Worm (Caenorhabditis elegans) whole organism, midembryonic: Measurements from ENCODE around the gene isp-1.

Experiments used
- T22C8.4 ChIP-seq: fragments of 200-800 bp; sonication (Bioruptor generic); IDR thresholded peaks from 2 replicates; pipeline ENCODE4 v1.3.6; 2022; ENCODE audit warnings: missing genetic modification characterization, missing compliant biosample characterization
- cog-1 ChIP-seq: sonication (generic microtip); optimal IDR thresholded peaks from 2 replicates; lab custom pipeline; 2016; ENCODE audit warnings: missing genetic modification characterization, missing compliant biosample characterization
- flt-1 ChIP-seq: fragments of 200-800 bp; sonication (Bioruptor generic); IDR thresholded peaks from 2 replicates; pipeline ENCODE4 v1.3.6; 2022; ENCODE audit warnings: missing genetic modification characterization, missing compliant biosample characterization
- klf-2 ChIP-seq: fragments of 200-800 bp; sonication (Bioruptor generic); conservative IDR thresholded peaks from 2 replicates; pipeline ENCODE4 v1.3.6; 2022; ENCODE audit warnings: missing genetic modification reagents, missing genetic modification characterization, missing compliant biosample characterization
- med-1 ChIP-seq: sonication (generic microtip); optimal IDR thresholded peaks from 2 replicates; lab custom pipeline; 2017; ENCODE audit warnings: missing genetic modification characterization, mild to moderate bottlenecking, missing compliant biosample characterization, antibody characterized with exemption, missing genetic modification reagents; ENCODE audit not compliant: insufficient read depth
- ref-1 ChIP-seq: fragments of 200-800 bp; sonication (Bioruptor generic); conservative IDR thresholded peaks from 2 replicates; pipeline ENCODE4 v1.3.6; 2022; ENCODE audit warnings: missing genetic modification reagents, missing genetic modification characterization, missing compliant biosample characterization
- tab-1 ChIP-seq: fragments of 200-800 bp; sonication (Bioruptor generic); IDR thresholded peaks from 2 replicates; pipeline ENCODE4 v1.3.6; 2022; ENCODE audit warnings: missing genetic modification characterization, missing compliant biosample characterization
- ztf-23 ChIP-seq: fragments of 200-800 bp; sonication (Bioruptor generic); IDR thresholded peaks from 2 replicates; pipeline ENCODE4 v1.3.6; 2022; ENCODE audit warnings: missing genetic modification reagents, missing genetic modification characterization, missing compliant biosample characterization
- ztf-29 ChIP-seq: fragments of 200-800 bp; sonication (Bioruptor generic); IDR thresholded peaks from 2 replicates; pipeline ENCODE4 v1.3.6; 2022; ENCODE audit warnings: missing genetic modification reagents, missing genetic modification characterization, missing compliant biosample characterization

The isp-1 gene

ce11 chrIV:8136005-8136512 is at the start of gene isp-1, which contains the start of gene islo-1:
Gene isp-1, minus strand, starts transcription at chrIV:8136055.
Gene islo-1, plus strand, starts transcription at chrIV:8136389.
- TF ChIP-seq med-1 (GFP tag; lab: Kevin White, UChicago) (no peak), tab-1 (0 out of 2 replicates have a peak, but pooled peaks have one; percentile 16), ref-1 (no peak), ztf-23 (0 out of 2 replicates have a peak, but pooled peaks have one; percentile 31), T22C8.4 (no peak), cog-1 (tag; lab: Kevin White, UChicago) (no peak), flt-1 (no peak), klf-2 (GFP tag; lab: Robert Waterston, UW) (no peak), ztf-29 (no peak)

DNA sequence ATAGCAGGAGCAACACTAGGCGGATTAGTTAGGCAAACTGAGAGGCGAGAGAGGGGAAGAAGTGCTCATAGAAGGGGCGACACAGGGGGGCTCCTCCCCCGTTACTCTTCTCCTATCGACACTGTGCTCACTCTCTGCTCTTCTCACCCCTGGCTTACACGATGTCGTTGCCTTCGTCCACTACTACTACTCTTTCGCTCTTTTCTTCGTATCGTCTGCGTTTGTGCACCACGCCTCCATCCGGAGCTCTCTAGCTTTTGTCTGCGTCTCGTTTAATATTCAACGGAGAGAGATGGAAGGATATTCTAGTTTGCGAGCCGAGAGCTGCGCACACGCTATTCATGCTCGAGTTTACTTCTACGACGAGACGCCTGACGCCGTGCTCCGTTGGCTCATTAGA is 47.5 kb upstream of the isp-1 start:
- TF ChIP-seq ztf-23, result no peak
- no peak for TF ChIP-seq med-1 (GFP tag; lab: Kevin White, UChicago)
- peak; percentile 6 for TF ChIP-seq cog-1 (tag; lab: Kevin White, UChicago)
- TF ChIP-seq flt-1, result peak; percentile 75; the same call in 1 of the 2 replicates
- TF ChIP-seq klf-2 (GFP tag; lab: Robert Waterston, UW), result no peak
- TF ChIP-seq tab-1, result 0 out of 2 replicates have a peak, but pooled peaks have one; percentile 44
- no peak for TF ChIP-seq T22C8.4
- TF ChIP-seq ref-1, result no peak

DNA sequence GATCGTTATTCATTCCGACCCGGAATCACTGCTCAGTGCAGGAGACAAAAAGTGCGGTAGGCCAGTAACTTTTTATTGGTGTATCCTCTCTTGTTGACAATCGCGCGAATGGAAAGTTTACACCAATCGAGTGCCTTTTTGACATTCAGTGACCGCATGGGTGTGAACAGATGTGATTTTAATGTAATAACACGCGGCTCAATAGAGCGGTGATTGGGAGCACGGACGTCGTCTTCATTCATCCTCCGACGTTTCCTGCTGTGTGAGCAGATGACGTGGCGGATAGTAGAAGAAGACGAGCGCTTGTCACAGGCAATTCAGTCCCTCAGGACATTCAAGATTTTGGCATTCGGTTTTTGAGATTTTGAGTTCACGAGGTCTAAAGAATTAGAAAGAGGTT is 46.7 kb upstream of the isp-1 start:
- no peak for TF ChIP-seq ztf-29
- TF ChIP-seq flt-1, result no peak
- TF ChIP-seq med-1 (GFP tag; lab: Kevin White, UChicago), result no peak
- no peak for TF ChIP-seq klf-2 (GFP tag; lab: Robert Waterston, UW)
- TF ChIP-seq T22C8.4, result no peak
- no peak for TF ChIP-seq ref-1
- TF ChIP-seq tab-1, result no peak

ce11 chrIV:8181404-8181803 is 45.5 kb upstream of the isp-1 start:
- TF ChIP-seq tab-1 (no peak), klf-2 (GFP tag; lab: Robert Waterston, UW) (no peak), ref-1 (no peak), T22C8.4 (no peak), med-1 (GFP tag; lab: Kevin White, UChicago) (no peak), ztf-29 (no peak), ztf-23 (no peak), flt-1 (no peak), cog-1 (tag; lab: Kevin White, UChicago) (no peak)

ce11 chrIV:8175686-8176532 is 40.1 kb upstream of the isp-1 start, which contains the start of gene pct-1:
Gene pct-1, plus strand, starts transcription at chrIV:8176482.
- no peak for TF ChIP-seq flt-1

ce11 chrIV:8174792-8175191 is 38.9 kb upstream of the isp-1 start:
- no peak for TF ChIP-seq ref-1
- TF ChIP-seq flt-1, result no peak
- no peak for TF ChIP-seq ztf-29
- no peak for TF ChIP-seq klf-2 (GFP tag; lab: Robert Waterston, UW)
- no peak for TF ChIP-seq ztf-23
- no peak for TF ChIP-seq med-1 (GFP tag; lab: Kevin White, UChicago)
- no peak for TF ChIP-seq tab-1
- TF ChIP-seq cog-1 (tag; lab: Kevin White, UChicago), result no peak
- TF ChIP-seq T22C8.4, result no peak

DNA sequence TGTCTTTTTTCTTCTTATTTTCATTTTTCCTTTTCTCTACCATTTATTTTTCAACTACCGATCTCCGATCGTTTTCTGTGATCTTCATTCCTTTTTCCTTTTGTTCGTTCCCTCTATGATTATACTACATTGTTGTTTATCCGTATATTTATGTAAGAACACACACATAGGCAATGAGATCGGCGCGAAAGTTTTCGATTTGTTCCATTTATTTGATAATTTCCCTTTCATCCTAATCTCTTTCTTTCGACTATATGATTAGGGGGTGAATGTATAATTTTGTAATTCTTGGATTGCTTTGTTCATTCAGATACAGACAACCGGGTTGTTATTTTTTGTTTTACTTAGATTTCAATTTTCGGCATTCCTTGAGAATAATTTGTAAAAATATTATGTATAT is 37.8 kb upstream of the isp-1 start:
- TF ChIP-seq ztf-29 (no peak), klf-2 (GFP tag; lab: Robert Waterston, UW) (no peak), tab-1 (no peak), ref-1 (no peak), med-1 (GFP tag; lab: Kevin White, UChicago) (no peak), cog-1 (tag; lab: Kevin White, UChicago) (no peak), T22C8.4 (no peak), flt-1 (no peak), ztf-23 (no peak)

DNA sequence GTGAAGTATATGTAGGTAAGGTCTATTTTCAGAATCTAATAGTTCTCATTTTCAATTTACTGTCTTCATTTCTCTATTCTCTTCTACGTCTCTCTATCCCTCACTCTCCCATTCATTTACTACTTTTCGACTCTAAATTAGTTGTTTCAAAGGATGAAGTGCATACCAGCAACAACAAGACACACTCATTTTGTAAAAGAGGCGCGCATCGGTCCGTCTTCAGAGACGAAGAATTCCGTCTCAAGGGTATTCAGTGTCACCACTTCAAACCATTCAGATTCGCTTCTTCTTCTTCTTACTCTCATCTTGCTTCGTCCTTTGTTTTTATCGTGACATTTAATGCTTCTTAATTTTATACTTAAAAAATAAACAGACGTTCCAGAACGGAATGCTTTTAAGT is 35.5 kb upstream of the isp-1 start:
- TF ChIP-seq ref-1 (no peak), T22C8.4 (no peak), ztf-29 (no peak), klf-2 (GFP tag; lab: Robert Waterston, UW) (no peak), flt-1 (no peak), med-1 (GFP tag; lab: Kevin White, UChicago) (no peak), tab-1 (no peak), ztf-23 (no peak), cog-1 (tag; lab: Kevin White, UChicago) (no peak)

ce11 chrIV:8170264-8170663 is 34.4 kb upstream of the isp-1 start:
- TF ChIP-seq cog-1 (tag; lab: Kevin White, UChicago), result peak; percentile 57
- no peak for TF ChIP-seq flt-1
- TF ChIP-seq klf-2 (GFP tag; lab: Robert Waterston, UW), result no peak

- TF ChIP-seq flt-1 (no peak), cog-1 (tag; lab: Kevin White, UChicago) (no peak), ztf-23 (no peak), ztf-29 (no peak), tab-1 (no peak), klf-2 (GFP tag; lab: Robert Waterston, UW) (no peak), med-1 (GFP tag; lab: Kevin White, UChicago) (no peak), T22C8.4 (no peak), ref-1 (no peak)
These were observed 33.8 kb upstream of the isp-1 start, which contains the start of gene C07G1.15 for ce11 chrIV:8169674-8170073. Gene C07G1.15, plus strand, starts transcription at chrIV:8169974.
